Worm (Caenorhabditis elegans): Measurements from ENCODE around the gene hosl-1.

- TF ChIP-seq lin-13 (GFP tag; optimal IDR thresholded peaks at IDR 0.05), result no peak
- TF ChIP-seq F44E2.7 (GFP tag; IDR thresholded peaks at IDR 0.05), result no peak
- no peak for TF ChIP-seq fkh-10 (GFP tag; optimal IDR thresholded peaks at IDR 0.05)
- TF ChIP-seq mdl-1 (tag; optimal IDR thresholded peaks at IDR 0.05), result no peak
- no peak for TF ChIP-seq nhr-77 (tag; optimal IDR thresholded peaks at IDR 0.05)
- TF ChIP-seq vab-7 (GFP tag; IDR thresholded peaks at IDR 0.05), result no peak
- no peak for TF ChIP-seq spr-1 (tag; optimal IDR thresholded peaks at IDR 0.05)
- TF ChIP-seq tag-97 (GFP tag; IDR thresholded peaks at IDR 0.05), result no peak
- TF ChIP-seq nhr-76 (tag; optimal IDR thresholded peaks at IDR 0.05), result no peak
Observed at ce11 chrX:4588462-4588861, 48.5 kb upstream of the hosl-1 start, which contains the start of gene lnp-1.
